Worm (Caenorhabditis elegans): ENCODE results near the gene C30F2.4.

DNA sequence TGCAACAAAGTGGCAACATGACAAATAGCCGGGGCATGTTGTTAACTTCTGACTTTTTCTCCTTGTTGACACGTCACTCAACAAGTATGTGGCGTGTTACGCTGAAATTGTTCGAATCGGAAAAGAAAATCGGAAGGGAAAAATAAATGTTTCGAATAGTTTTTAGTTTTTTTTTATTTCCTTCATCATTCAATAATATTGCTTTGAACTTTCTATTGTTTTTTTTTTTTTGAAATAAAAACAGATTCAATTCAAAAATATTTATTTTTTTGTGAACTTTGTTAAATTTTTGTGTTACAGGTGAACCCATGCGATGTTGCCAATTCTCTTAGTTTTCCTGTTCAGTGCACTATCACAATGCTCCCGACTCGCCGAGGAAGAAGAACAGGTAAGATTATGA is 26.8 kb downstream of the C30F2.4 start, which contains the start of gene cpd-2:
- TF ChIP-seq ceh-43 (GFP tag; optimal IDR thresholded peaks at IDR 0.05) (no peak), ztf-11 (tag; optimal IDR thresholded peaks at IDR 0.05) (no peak), bed-3 (GFP tag; optimal IDR thresholded peaks at IDR 0.05) (no peak), nhr-237 (tag; optimal IDR thresholded peaks at IDR 0.05) (no peak), lsy-2 (tag; optimal IDR thresholded peaks at IDR 0.05) (no peak), hlh-1 (tag; optimal IDR thresholded peaks at IDR 0.05) (no peak), nhr-76 (tag; optimal IDR thresholded peaks at IDR 0.05) (no peak), flh-1 (GFP tag; optimal IDR thresholded peaks at IDR 0.05) (no peak), elt-3 (tag; optimal IDR thresholded peaks at IDR 0.05) (no peak)

All from whole organism, mixed stage, embryonic.